Fruit fly (Drosophila melanogaster) whole organism, embryonic: ENCODE measurements around the gene CG3119.

ENCODE experiments used
- BtbVII ChIP-seq: fragments of 200-800 bp; sonication (Bioruptor generic); optimal IDR thresholded peaks from 3 replicates; lab custom pipeline; 2017; ENCODE audit warnings: missing biosample characterization, mild to moderate bottlenecking, missing genetic modification characterization
- C15 ChIP-seq: fragments of 200-800 bp; sonication (Bioruptor generic); IDR thresholded peaks from 3 replicates; pipeline ENCODE4 v1.3.6; 2022; ENCODE audit warnings: missing biosample characterization, missing genetic modification characterization
- CG10431 ChIP-seq: fragments of 200-800 bp; sonication (Bioruptor generic); optimal IDR thresholded peaks from 3 replicates; lab custom pipeline; 2018; ENCODE audit warnings: missing biosample characterization, mild to moderate bottlenecking, missing genetic modification characterization
- CG13287 ChIP-seq: fragments of 200-800 bp; sonication (Bioruptor generic); IDR thresholded peaks from 2 replicates; pipeline ENCODE4 v1.3.6; 2022; ENCODE audit warnings: missing biosample characterization, missing genetic modification characterization; ENCODE audit not compliant: partially characterized antibody
- CG13424 ChIP-seq: fragments of 200-800 bp; sonication (Bioruptor generic); optimal IDR thresholded peaks from 2 replicates; lab custom pipeline; 2019; ENCODE audit warnings: missing biosample characterization, mild to moderate bottlenecking, missing genetic modification characterization, moderate library complexity
- CG14667 ChIP-seq: fragments of 200-800 bp; sonication (Bioruptor generic); IDR thresholded peaks from 2 replicates; pipeline ENCODE4 v1.3.6; 2022; ENCODE audit warnings: missing biosample characterization, missing genetic modification characterization
- CG18599 ChIP-seq: fragments of 200-800 bp; sonication (Bioruptor generic); optimal IDR thresholded peaks from 3 replicates; lab custom pipeline; 2017; ENCODE audit warnings: missing biosample characterization, missing genetic modification characterization, mild to moderate bottlenecking, moderate library complexity, missing genetic modification reagents
- CG2116 ChIP-seq: fragments of 200-800 bp; sonication (Bioruptor generic); optimal IDR thresholded peaks from 3 replicates; lab custom pipeline; 2018; ENCODE audit warnings: missing biosample characterization, mild to moderate bottlenecking, missing genetic modification characterization
- CG2678 ChIP-seq: fragments of 200-800 bp; sonication (Bioruptor generic); optimal IDR thresholded peaks from 3 replicates; lab custom pipeline; 2019; ENCODE audit warnings: missing biosample characterization, mild to moderate bottlenecking, missing genetic modification characterization, moderate library complexity
- CG2712 ChIP-seq: fragments of 200-800 bp; optimal IDR thresholded peaks from 3 replicates; lab custom pipeline; 2019; ENCODE audit warnings: missing biosample characterization, mild to moderate bottlenecking, missing genetic modification characterization, moderate library complexity
- CG32532 ChIP-seq: fragments of 200-800 bp; sonication (Bioruptor generic); IDR thresholded peaks from 2 replicates; pipeline ENCODE4 v1.3.6; 2022; ENCODE audit warnings: missing biosample characterization, missing genetic modification characterization
- CG32772 ChIP-seq: fragments of 200-800 bp; sonication (Bioruptor generic); IDR thresholded peaks from 2 replicates; pipeline ENCODE4 v1.3.6; 2022; ENCODE audit warnings: missing biosample characterization, missing genetic modification characterization
- CG3281 ChIP-seq: fragments of 200-800 bp; sonication (Bioruptor generic); optimal IDR thresholded peaks from 3 replicates; lab custom pipeline; 2017; ENCODE audit warnings: missing biosample characterization, mild to moderate bottlenecking, missing genetic modification characterization
- CG34224 ChIP-seq: fragments of 200-800 bp; sonication (Bioruptor generic); IDR thresholded peaks from 3 replicates; pipeline ENCODE4 v1.3.6; 2022; ENCODE audit warnings: missing biosample characterization, missing genetic modification characterization; ENCODE audit not compliant: partially characterized antibody
- CG4730 ChIP-seq: fragments of 200-800 bp; sonication (Bioruptor generic); IDR thresholded peaks from 2 replicates; pipeline ENCODE4 v1.3.6; 2022; ENCODE audit warnings: missing biosample characterization, missing genetic modification characterization
- CG6683 ChIP-seq: fragments of 200-800 bp; sonication (Bioruptor generic); optimal IDR thresholded peaks from 2 replicates; lab custom pipeline; 2017; ENCODE audit warnings: missing biosample characterization, mild to moderate bottlenecking, missing genetic modification characterization, missing genetic modification reagents
- CG6854 ChIP-seq: fragments of 200-800 bp; sonication (Bioruptor generic); optimal IDR thresholded peaks from 3 replicates; lab custom pipeline; 2017; ENCODE audit warnings: missing biosample characterization, mild to moderate bottlenecking, missing genetic modification characterization
- CG7839 ChIP-seq: fragments of 200-800 bp; sonication (Bioruptor generic); optimal IDR thresholded peaks from 3 replicates; lab custom pipeline; 2018; ENCODE audit warnings: missing biosample characterization, mild to moderate bottlenecking, missing genetic modification characterization, moderate library complexity
- CG7963 ChIP-seq: fragments of 200-800 bp; sonication (Bioruptor generic); IDR thresholded peaks from 3 replicates; pipeline ENCODE4 v1.3.6; 2022; ENCODE audit warnings: missing biosample characterization, missing genetic modification characterization; ENCODE audit not compliant: partially characterized antibody
- CG9797 ChIP-seq: fragments of 200-800 bp; sonication (Bioruptor generic); optimal IDR thresholded peaks from 3 replicates; lab custom pipeline; 2018; ENCODE audit warnings: missing biosample characterization, mild to moderate bottlenecking, missing genetic modification characterization
- CG9817 ChIP-seq: fragments of 200-800 bp; sonication (Bioruptor generic); optimal IDR thresholded peaks from 2 replicates; lab custom pipeline; 2018; ENCODE audit warnings: missing biosample characterization, mild to moderate bottlenecking, missing genetic modification characterization, moderate library complexity
- D19A ChIP-seq: fragments of 200-800 bp; optimal IDR thresholded peaks from 3 replicates; lab custom pipeline; 2019; ENCODE audit warnings: missing biosample characterization, mild to moderate bottlenecking, missing genetic modification characterization, moderate library complexity
- D19B ChIP-seq: fragments of 200-800 bp; sonication (Bioruptor generic); optimal IDR thresholded peaks from 2 replicates; lab custom pipeline; 2017; ENCODE audit warnings: missing biosample characterization, mild to moderate bottlenecking, missing genetic modification characterization
- Dbx ChIP-seq: fragments of 200-800 bp; sonication (Bioruptor generic); IDR thresholded peaks from 3 replicates; pipeline ENCODE4 v1.3.6; 2022; ENCODE audit warnings: missing biosample characterization, missing genetic modification characterization
- Dek ChIP-seq: fragments of 200-800 bp; sonication (Bioruptor generic); optimal IDR thresholded peaks from 3 replicates; lab custom pipeline; 2019; ENCODE audit warnings: missing biosample characterization, mild to moderate bottlenecking, missing genetic modification characterization, moderate library complexity
- Ets97D ChIP-seq: fragments of 200-800 bp; sonication (Bioruptor generic); optimal IDR thresholded peaks from 3 replicates; lab custom pipeline; 2016; ENCODE audit warnings: missing biosample characterization, missing genetic modification characterization
- Gug ChIP-seq: fragments of 200-800 bp; sonication (Bioruptor generic); IDR thresholded peaks from 4 replicates; pipeline ENCODE4 v1.3.6; 2022; ENCODE audit warnings: missing biosample characterization, missing genetic modification characterization
- HHEX ChIP-seq: fragments of 200-800 bp; sonication (Bioruptor generic); optimal IDR thresholded peaks from 3 replicates; lab custom pipeline; 2017; ENCODE audit warnings: missing biosample characterization, mild to moderate bottlenecking, missing genetic modification characterization, missing genetic modification reagents
- HLH54F ChIP-seq: fragments of 200-800 bp; sonication (Bioruptor generic); optimal IDR thresholded peaks from 3 replicates; lab custom pipeline; 2016; ENCODE audit warnings: missing biosample characterization, missing genetic modification characterization
- Hsf ChIP-seq: fragments of 200-800 bp; sonication (Bioruptor generic); optimal IDR thresholded peaks from 3 replicates; lab custom pipeline; 2016; ENCODE audit warnings: missing biosample characterization, missing genetic modification characterization
- NFAT ChIP-seq: fragments of 200-800 bp; sonication (Bioruptor generic); IDR thresholded peaks from 2 replicates; pipeline ENCODE4 v1.3.6; 2022; ENCODE audit warnings: missing biosample characterization, missing genetic modification characterization
- NfI ChIP-seq: fragments of 200-800 bp; sonication (Bioruptor generic); optimal IDR thresholded peaks from 3 replicates; lab custom pipeline; 2018; ENCODE audit warnings: missing biosample characterization, mild to moderate bottlenecking, missing genetic modification characterization, moderate library complexity
- Oli ChIP-seq: fragments of 200-800 bp; sonication (Bioruptor generic); optimal IDR thresholded peaks from 2 replicates; lab custom pipeline; 2018; ENCODE audit warnings: missing biosample characterization, mild to moderate bottlenecking, missing genetic modification characterization, moderate library complexity
- Rfx ChIP-seq: fragments of 200-800 bp; sonication (Bioruptor generic); IDR thresholded peaks from 2 replicates; pipeline ENCODE4 v1.3.6; 2022; ENCODE audit warnings: missing biosample characterization, missing genetic modification characterization
- Sin3A ChIP-seq: fragments of >200 bp; optimal IDR thresholded peaks from 2 replicates; lab custom pipeline; 2018
- Xbp1 ChIP-seq: fragments of 200-800 bp; sonication (Bioruptor generic); optimal IDR thresholded peaks from 3 replicates; lab custom pipeline; 2016; ENCODE audit warnings: missing biosample characterization, mild to moderate bottlenecking, missing genetic modification characterization
- ase ChIP-seq: fragments of 200-800 bp; sonication (Bioruptor generic); IDR thresholded peaks from 3 replicates; pipeline ENCODE4 v1.3.6; 2022; ENCODE audit warnings: missing biosample characterization, missing genetic modification characterization
- bcd ChIP-seq: fragments of 200-800 bp; sonication (Bioruptor generic); optimal IDR thresholded peaks from 2 replicates; lab custom pipeline; 2017; ENCODE audit warnings: missing biosample characterization, mild to moderate bottlenecking, missing genetic modification characterization
- bowl ChIP-seq: fragments of 200-800 bp; sonication (Bioruptor generic); IDR thresholded peaks from 2 replicates; pipeline ENCODE4 v1.3.6; 2022; ENCODE audit warnings: missing biosample characterization, missing genetic modification characterization
- chif ChIP-seq, 2 experiments: fragments of 200-800 bp; sonication (Bioruptor generic); optimal IDR thresholded peaks; 3 replicates each; lab custom pipeline; 2016; ENCODE audit warnings: missing biosample characterization in 2 of 2, missing genetic modification characterization in 2 of 2
- dimm ChIP-seq: fragments of 200-800 bp; sonication (Bioruptor generic); IDR thresholded peaks from 2 replicates; pipeline ENCODE4 v1.3.6; 2022; ENCODE audit warnings: missing biosample characterization, missing genetic modification characterization
- dpn ChIP-seq, 2 experiments: fragments of 200-800 bp; sonication (Bioruptor generic); optimal IDR thresholded peaks; 3 replicates each; lab custom pipeline; 2016; ENCODE audit warnings: missing biosample characterization in 2 of 2, missing genetic modification characterization in 2 of 2
- ems ChIP-seq: fragments of 200-800 bp; sonication (Bioruptor generic); optimal IDR thresholded peaks from 3 replicates; lab custom pipeline; 2016; ENCODE audit warnings: missing biosample characterization, missing genetic modification characterization
- grau ChIP-seq: fragments of 200-800 bp; optimal IDR thresholded peaks from 3 replicates; lab custom pipeline; 2019; ENCODE audit warnings: missing biosample characterization, mild to moderate bottlenecking, missing genetic modification characterization, moderate library complexity
- hkb ChIP-seq, 2 experiments: fragments of 200-800 bp in 1 of 2; fragments of >200 bp in 1 of 2; sonication (Bioruptor generic) in 1 of 2; IDR thresholded peaks in 1 of 2; optimal IDR thresholded peaks in 1 of 2; 2 replicates each; pipeline versions ENCODE4 v1.3.6 to Lab custom; 2017 to 2022; ENCODE audit warnings: missing biosample characterization in 1 of 2, missing genetic modification characterization in 1 of 2
- kah ChIP-seq: fragments of 200-800 bp; sonication (Bioruptor generic); optimal IDR thresholded peaks from 2 replicates; lab custom pipeline; 2018; ENCODE audit warnings: missing biosample characterization, mild to moderate bottlenecking, missing genetic modification characterization
- mirr ChIP-seq: fragments of 200-800 bp; sonication (Bioruptor generic); optimal IDR thresholded peaks from 3 replicates; lab custom pipeline; 2018; ENCODE audit warnings: missing biosample characterization, mild to moderate bottlenecking, missing genetic modification characterization
- tin ChIP-seq: fragments of 200-800 bp; sonication (Bioruptor generic); optimal IDR thresholded peaks from 3 replicates; lab custom pipeline; 2016; ENCODE audit warnings: missing biosample characterization, missing genetic modification characterization

CG3119 gene

DNA sequence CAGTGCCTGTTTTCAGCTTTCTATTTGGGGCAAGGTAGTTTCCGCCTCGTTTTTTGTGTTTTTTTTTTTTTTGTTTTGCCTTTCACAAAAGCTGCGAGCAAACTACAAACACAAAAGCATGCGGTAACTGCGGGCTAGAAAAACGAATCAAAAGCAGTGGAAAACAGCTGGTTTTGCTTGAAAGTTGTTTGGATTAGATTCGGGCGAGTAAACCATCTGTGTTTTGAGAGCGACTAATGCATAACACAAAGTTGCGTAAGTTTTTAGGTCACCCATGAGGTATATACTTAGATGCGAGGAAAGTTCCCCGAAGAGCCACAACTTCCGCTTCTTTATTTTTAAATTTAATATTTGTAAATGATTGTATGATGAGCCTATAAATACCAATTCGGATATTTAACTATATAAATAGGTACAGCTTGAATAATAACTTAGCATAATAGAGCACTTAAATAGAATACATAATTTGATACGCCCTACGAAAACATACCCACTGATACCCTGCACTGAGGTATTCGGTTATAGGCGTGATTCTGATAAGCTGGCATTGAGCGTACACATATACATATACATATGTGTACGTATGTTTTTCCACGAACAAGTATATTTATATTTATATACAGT lies 34.8 kb upstream of the CG3119 start (continued):
- TF ChIP-seq CG13287 (GFP tag; lab: Robert Waterston, UW), result 0 out of 2 replicates have a peak, but pooled peaks have one; percentile 12
- peak; percentile 52 for TF ChIP-seq grau (tag; lab: Kevin White, UChicago)
- no peak for TF ChIP-seq tin (GFP tag; lab: Kevin White, UChicago)
- TF ChIP-seq CG32532 (GFP tag; lab: Robert Waterston, UW), result peak; percentile 16; the same call in 1 of the 2 replicates
- no peak for TF ChIP-seq dimm (GFP tag; lab: Robert Waterston, UW)
- TF ChIP-seq Sin3A (lab: Kevin White, UChicago), result no peak
- TF ChIP-seq kah (GFP tag; lab: Kevin White, UChicago), result no peak
- 0 out of 3 replicates have a peak, but pooled peaks have one; percentile 17 for TF ChIP-seq ase (GFP tag; lab: Robert Waterston, UW)
- peak; percentile 96 for TF ChIP-seq D19B (GFP tag; lab: Kevin White, UChicago)
- TF ChIP-seq CG10431, result no peak
- TF ChIP-seq CG2712 (tag; lab: Kevin White, UChicago), result peak; percentile 29
- TF ChIP-seq C15, result no peak
- TF ChIP-seq Rfx, result peak; percentile 62
- TF ChIP-seq Xbp1 (GFP tag; lab: Kevin White, UChicago), result peak; percentile 18
- TF ChIP-seq HHEX (GFP tag; lab: Kevin White, UChicago), result peak; percentile 40
- peak; percentile 45; the same call in 1 of the 2 replicates for TF ChIP-seq CG4730
- no peak for TF ChIP-seq CG32772 (GFP tag; lab: Robert Waterston, UW)
- no peak for TF ChIP-seq hkb (optimal IDR thresholded peaks at IDR 0.05; lab: Kevin White, UChicago)
- peak; percentile 42; the same call in 1 of the 2 replicates for TF ChIP-seq hkb (GFP tag; IDR thresholded peaks at IDR 0.05; lab: Robert Waterston, UW)
- TF ChIP-seq HLH54F (GFP tag; lab: Kevin White, UChicago), result no peak
- TF ChIP-seq CG3281 (GFP tag; lab: Kevin White, UChicago), result peak; percentile 34
- TF ChIP-seq CG18599 (GFP tag; lab: Kevin White, UChicago), result peak; percentile 78
- TF ChIP-seq CG34224 (GFP tag; lab: Robert Waterston, UW), result no peak
- TF ChIP-seq CG7839 (tag; lab: Kevin White, UChicago), result peak; percentile 72
- peak in 1 of 2 experiments; percentile 13 for TF ChIP-seq dpn (GFP tag; optimal IDR thresholded peaks at IDR 0.05; lab: Kevin White, UChicago)
- peak; percentile 9 for TF ChIP-seq Hsf (GFP tag; lab: Kevin White, UChicago)
- no peak for TF ChIP-seq CG9817 (tag; lab: Kevin White, UChicago)
- TF ChIP-seq CG2678, result peak; percentile 69
- TF ChIP-seq CG6854 (GFP tag; lab: Kevin White, UChicago), result no peak
- TF ChIP-seq CG13424 (tag; lab: Kevin White, UChicago), result peak; percentile 45
- TF ChIP-seq CG2116, result no peak
- TF ChIP-seq CG7963 (GFP tag; lab: Robert Waterston, UW), result 0 out of 3 replicates have a peak, but pooled peaks have one; percentile 8
- peak; percentile 51 for TF ChIP-seq BtbVII (GFP tag; lab: Kevin White, UChicago)
- 0 out of 2 replicates have a peak, but pooled peaks have one; percentile 27 for TF ChIP-seq bowl (GFP tag; lab: Robert Waterston, UW)
- TF ChIP-seq Ets97D (GFP tag; lab: Kevin White, UChicago), result no peak
- TF ChIP-seq chif (GFP tag; optimal IDR thresholded peaks at IDR 0.05; lab: Kevin White, UChicago), result no peak
- TF ChIP-seq Dek (tag; lab: Kevin White, UChicago), result peak; percentile 48
- peak; percentile 10 for TF ChIP-seq ems
- peak; percentile 53 for TF ChIP-seq mirr (GFP tag; lab: Kevin White, UChicago)
- peak; percentile 26; the same call in 1 of the 3 replicates for TF ChIP-seq Dbx (GFP tag; lab: Robert Waterston, UW)
- TF ChIP-seq NFAT, result no peak
- peak; percentile 20; the same call in 1 of the 2 replicates for TF ChIP-seq CG14667 (GFP tag; lab: Robert Waterston, UW)
- peak; percentile 32 for TF ChIP-seq NfI (GFP tag; lab: Kevin White, UChicago)
- 0 out of 4 replicates have a peak, but pooled peaks have one; percentile 5 for TF ChIP-seq Gug
- peak; percentile 21 for TF ChIP-seq CG6683 (GFP tag; lab: Kevin White, UChicago)
- peak; percentile 16 for TF ChIP-seq bcd (GFP tag; lab: Kevin White, UChicago)
- peak; percentile 30 for TF ChIP-seq Oli (tag; lab: Kevin White, UChicago)
- TF ChIP-seq D19A (tag; lab: Kevin White, UChicago), result peak; percentile 55
- TF ChIP-seq CG9797 (GFP tag; lab: Kevin White, UChicago), result no peak
